Worm (Caenorhabditis elegans): Measurements from ENCODE around the gene cpg-20.

ce11 chrIV:6049062-6049461, 27.0 kb downstream of the cpg-20 start:
- no peak for TF ChIP-seq unc-39 (tag; optimal IDR thresholded peaks at IDR 0.05)
- TF ChIP-seq nhr-111 (GFP tag; optimal IDR thresholded peaks at IDR 0.05) = no peak
- TF ChIP-seq ama-1 (optimal IDR thresholded peaks at IDR 0.05) = no peak
- no peak for TF ChIP-seq egl-27 (tag; optimal IDR thresholded peaks at IDR 0.05)
- TF ChIP-seq ceh-28 (tag; optimal IDR thresholded peaks at IDR 0.05) = no peak
- TF ChIP-seq daf-12 (tag; optimal IDR thresholded peaks at IDR 0.05) = no peak
- TF ChIP-seq zip-2 (tag; optimal IDR thresholded peaks at IDR 0.05) = no peak
- TF ChIP-seq nhr-28 (tag; optimal IDR thresholded peaks at IDR 0.05) = peak; percentile 64
- TF ChIP-seq nhr-41 (GFP tag; IDR thresholded peaks at IDR 0.05) = no peak
- TF ChIP-seq gei-8 (GFP tag; optimal IDR thresholded peaks at IDR 0.05) = no peak
- peak; percentile 16 for TF ChIP-seq pqm-1 (tag; optimal IDR thresholded peaks at IDR 0.05)
- TF ChIP-seq nhr-11 (tag; optimal IDR thresholded peaks at IDR 0.05) = no peak
- no peak for TF ChIP-seq nhr-237 (tag; optimal IDR thresholded peaks at IDR 0.05)
- no peak for TF ChIP-seq mdl-1 (tag; optimal IDR thresholded peaks at IDR 0.05)
